Worm (Caenorhabditis elegans) whole organism, L4 larva: ENCODE measurements around the gene BE10.4.

Experiments
- ZK337.2 ChIP-seq: fragments of 200-800 bp; sonication (Bioruptor generic); IDR thresholded peaks from 2 replicates; pipeline ENCODE4 v1.3.6; 2022; ENCODE audit warnings: missing genetic modification reagents, missing genetic modification characterization, missing compliant biosample characterization
- aly-2 ChIP-seq: sonication (generic microtip); optimal IDR thresholded peaks from 2 replicates; lab custom pipeline; 2018; ENCODE audit warnings: missing biosample characterization, missing genetic modification characterization
- ama-1 ChIP-seq: fragments of 150-350 bp; optimal IDR thresholded peaks from 2 replicates; lab custom pipeline; 2014; ENCODE audit warnings: inconsistent platforms, mixed read lengths
- fos-1 ChIP-seq: fragments of 150-350 bp; optimal IDR thresholded peaks from 2 replicates; lab custom pipeline; 2014; ENCODE audit warnings: missing biosample characterization, missing genetic modification characterization
- jun-1 ChIP-seq: fragments of 150-350 bp; optimal IDR thresholded peaks from 2 replicates; lab custom pipeline; 2014; ENCODE audit warnings: missing biosample characterization, missing genetic modification reagents, missing genetic modification characterization
- pha-4 ChIP-seq, 2 experiments: fragments of 150-350 bp in 1 of 2; fragments of 200-800 bp in 1 of 2; sonication (Bioruptor generic) in 1 of 2; IDR thresholded peaks in 1 of 2; optimal IDR thresholded peaks in 1 of 2; 2 replicates each; pipeline versions ENCODE4 v1.3.6 to Lab custom; 2014 to 2022; ENCODE audit warnings: missing genetic modification characterization in 2 of 2, missing genetic modification reagents in 2 of 2, missing biosample characterization in 1 of 2, missing compliant biosample characterization in 1 of 2
- unc-130 ChIP-seq: sonication (generic microtip); optimal IDR thresholded peaks from 2 replicates; lab custom pipeline; 2016; ENCODE audit warnings: missing genetic modification reagents, missing genetic modification characterization, missing compliant biosample characterization
- unc-39 ChIP-seq: sonication (generic microtip); optimal IDR thresholded peaks from 2 replicates; lab custom pipeline; 2017; ENCODE audit warnings: missing biosample characterization, missing genetic modification characterization
- unc-62 ChIP-seq, 3 experiments: fragments of 150-350 bp in 1 of 3; sonication (generic microtip); optimal IDR thresholded peaks in 2 of 3; peaks in 1 of 3; 1 replicate in 1 of 3; 2 replicates in 2 of 3; lab custom pipeline; 2014 to 2017; ENCODE audit warnings: missing biosample characterization in 3 of 3, missing genetic modification characterization in 3 of 3, missing genetic modification reagents in 3 of 3, missing genotype in 1 of 3

DNA sequence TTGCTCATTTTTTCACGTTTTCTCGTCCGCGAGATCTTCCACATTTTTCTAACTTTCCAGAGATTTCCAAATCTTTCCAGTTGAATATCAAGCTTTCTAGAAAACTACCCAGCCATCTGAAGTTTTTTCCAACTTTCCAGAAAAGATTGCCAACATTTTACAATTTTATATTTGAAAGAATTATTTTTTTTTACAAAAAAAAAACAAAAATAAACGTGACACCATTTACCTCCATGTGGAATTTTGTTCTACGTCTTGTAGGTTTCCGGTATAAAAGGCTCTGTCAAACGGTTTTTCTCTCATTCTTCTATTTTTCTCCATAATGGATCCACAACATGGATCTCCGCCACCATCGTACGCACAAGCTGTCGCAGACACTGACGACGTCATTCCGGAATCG is 51.4 kb downstream of the BE10.4 start, which contains the start of gene Y37D8A.8:
- TF ChIP-seq pha-4 (GFP tag; IDR thresholded peaks at IDR 0.05; lab: Robert Waterston, UW) (no peak), pha-4 (tag; optimal IDR thresholded peaks at IDR 0.05; lab: Kevin White, UChicago) (no peak), unc-39 (tag; lab: Kevin White, UChicago) (no peak), aly-2 (tag; lab: Kevin White, UChicago) (no peak), ama-1 (no peak), unc-62 (GFP tag; optimal IDR thresholded peaks at IDR 0.05 in 1 of 2; lab: Kevin White, UChicago) (no peak), unc-62 (tag; optimal IDR thresholded peaks at IDR 0.05; lab: Kevin White, UChicago) (no peak), ZK337.2 (GFP tag; lab: Robert Waterston, UW) (no peak), unc-130 (no peak), fos-1 (tag; lab: Kevin White, UChicago) (no peak), jun-1 (tag; lab: Kevin White, UChicago) (no peak)
